Fruit fly (Drosophila melanogaster) whole organism, embryonic: ENCODE data around the gene Sf3b3.

Experiments
- Awh ChIP-seq: fragments of 200-800 bp; sonication (Bioruptor generic); IDR thresholded peaks from 2 replicates; pipeline ENCODE4, ENCODE4 v1.3.6; 2022; ENCODE audit warnings: missing biosample characterization, missing genetic modification characterization
- B-H1 ChIP-seq: fragments of 200-800 bp; sonication (Bioruptor generic); IDR thresholded peaks from 3 replicates; pipeline ENCODE4 v1.3.6; 2022; ENCODE audit warnings: missing biosample characterization, missing genetic modification characterization
- CG10274 ChIP-seq: fragments of 200-800 bp; sonication (Bioruptor generic); optimal IDR thresholded peaks from 3 replicates; lab custom pipeline; 2017; ENCODE audit warnings: missing biosample characterization, mild to moderate bottlenecking, missing genetic modification characterization
- CG10543 ChIP-seq: fragments of 200-800 bp; sonication (Bioruptor generic); optimal IDR thresholded peaks from 3 replicates; lab custom pipeline; 2017; ENCODE audit warnings: missing biosample characterization, mild to moderate bottlenecking, missing genetic modification characterization, moderate library complexity
- CG10979 ChIP-seq: fragments of 200-800 bp; sonication (Bioruptor generic); optimal IDR thresholded peaks from 2 replicates; lab custom pipeline; 2018; ENCODE audit warnings: missing biosample characterization, mild to moderate bottlenecking, missing genetic modification characterization, moderate library complexity
- CG11695 ChIP-seq: fragments of 200-800 bp; sonication (Bioruptor generic); IDR thresholded peaks from 3 replicates; pipeline ENCODE4 v1.3.6; 2022; ENCODE audit warnings: missing biosample characterization, missing genetic modification characterization
- CG12219 ChIP-seq: fragments of 200-800 bp; sonication (Bioruptor generic); optimal IDR thresholded peaks from 3 replicates; lab custom pipeline; 2018; ENCODE audit warnings: missing biosample characterization, mild to moderate bottlenecking, missing genetic modification characterization
- CG13894 ChIP-seq: fragments of 200-800 bp; sonication (Bioruptor generic); optimal IDR thresholded peaks from 3 replicates; lab custom pipeline; 2018; ENCODE audit warnings: missing biosample characterization, mild to moderate bottlenecking, missing genetic modification characterization, moderate library complexity
- CG15073 ChIP-seq: fragments of 200-800 bp; sonication (Bioruptor generic); optimal IDR thresholded peaks from 2 replicates; lab custom pipeline; 2016; ENCODE audit warnings: missing biosample characterization, missing genetic modification characterization
- CG15479 ChIP-seq: fragments of 200-800 bp; sonication (Bioruptor generic); optimal IDR thresholded peaks from 3 replicates; lab custom pipeline; 2019; ENCODE audit warnings: missing biosample characterization, mild to moderate bottlenecking, missing genetic modification characterization, moderate library complexity
- CG15514 ChIP-seq: fragments of 200-800 bp; sonication (Bioruptor generic); optimal IDR thresholded peaks from 3 replicates; lab custom pipeline; 2017; ENCODE audit warnings: missing biosample characterization, missing genetic modification characterization, mild to moderate bottlenecking, moderate library complexity, missing genetic modification reagents
- CG17328 ChIP-seq: fragments of 200-800 bp; sonication (Bioruptor generic); IDR thresholded peaks from 2 replicates; pipeline ENCODE4 v1.3.6; 2022; ENCODE audit warnings: missing biosample characterization, missing genetic modification characterization
- CG17385 ChIP-seq: fragments of 200-800 bp; sonication (Bioruptor generic); optimal IDR thresholded peaks from 3 replicates; lab custom pipeline; 2018; ENCODE audit warnings: missing biosample characterization, mild to moderate bottlenecking, missing genetic modification characterization
- CG17912 ChIP-seq: fragments of 200-800 bp; sonication (Bioruptor generic); optimal IDR thresholded peaks from 2 replicates; lab custom pipeline; 2018; ENCODE audit warnings: missing biosample characterization, mild to moderate bottlenecking, missing genetic modification characterization
- CG3163 ChIP-seq: fragments of 200-800 bp; sonication (Bioruptor generic); optimal IDR thresholded peaks from 3 replicates; lab custom pipeline; 2016; ENCODE audit warnings: missing biosample characterization, missing genetic modification characterization
- CG8944 ChIP-seq: fragments of 200-800 bp; sonication (Bioruptor generic); optimal IDR thresholded peaks from 3 replicates; lab custom pipeline; 2016; ENCODE audit warnings: missing biosample characterization, missing genetic modification characterization
- CG9437 ChIP-seq: fragments of 200-800 bp; sonication (Bioruptor generic); optimal IDR thresholded peaks from 2 replicates; lab custom pipeline; 2018; ENCODE audit warnings: missing biosample characterization, mild to moderate bottlenecking, missing genetic modification characterization
- CTCF ChIP-seq: fragments of 200-800 bp; sonication (Bioruptor generic); optimal IDR thresholded peaks from 2 replicates; lab custom pipeline; 2017; ENCODE audit warnings: missing biosample characterization, mild to moderate bottlenecking, missing genetic modification characterization, moderate library complexity
- Chrac-16 ChIP-seq: fragments of 200-800 bp; sonication (Bioruptor generic); optimal IDR thresholded peaks from 3 replicates; lab custom pipeline; 2016; ENCODE audit warnings: missing biosample characterization, missing genetic modification characterization
- D ChIP-seq, 2 experiments: fragments of 200-800 bp in 1 of 2; fragments of >200 bp in 1 of 2; sonication (Bioruptor generic) in 1 of 2; optimal IDR thresholded peaks; 2 replicates in 1 of 2; 3 replicates in 1 of 2; lab custom pipeline; 2017; ENCODE audit warnings: mild to moderate bottlenecking in 1 of 2, missing biosample characterization in 1 of 2, missing genetic modification characterization in 1 of 2, missing genetic modification reagents in 1 of 2
- Dek ChIP-seq: fragments of 200-800 bp; sonication (Bioruptor generic); optimal IDR thresholded peaks from 3 replicates; lab custom pipeline; 2019; ENCODE audit warnings: missing biosample characterization, mild to moderate bottlenecking, missing genetic modification characterization, moderate library complexity
- Ets65A ChIP-seq: fragments of 200-800 bp; sonication (Bioruptor generic); peaks from one replicate; lab custom pipeline; 2016; ENCODE audit warnings: missing biosample characterization, missing genetic modification characterization
- Hmx ChIP-seq: fragments of 200-800 bp; sonication (Bioruptor generic); optimal IDR thresholded peaks from 2 replicates; lab custom pipeline; 2016; ENCODE audit warnings: missing biosample characterization, missing genetic modification characterization
- Hr51 ChIP-seq, 2 experiments: fragments of 200-800 bp; sonication (Bioruptor generic); optimal IDR thresholded peaks; 2 replicates in 1 of 2; 3 replicates in 1 of 2; lab custom pipeline; 2016 to 2018; ENCODE audit warnings: missing biosample characterization in 2 of 2, missing genetic modification characterization in 2 of 2, mild to moderate bottlenecking in 1 of 2, moderate library complexity in 1 of 2
- Hr78 ChIP-seq, 2 experiments: fragments of 200-800 bp in 1 of 2; fragments of >200 bp in 1 of 2; sonication (Bioruptor generic) in 1 of 2; optimal IDR thresholded peaks; 2 replicates each; lab custom pipeline; 2017 to 2019; ENCODE audit warnings: missing biosample characterization in 2 of 2, missing genetic modification characterization in 2 of 2, mild to moderate bottlenecking in 1 of 2, moderate library complexity in 1 of 2
- Lhr ChIP-seq: fragments of 200-800 bp; sonication (Bioruptor generic); optimal IDR thresholded peaks from 3 replicates; lab custom pipeline; 2017; ENCODE audit warnings: mild to moderate bottlenecking, missing biosample characterization, missing genetic modification reagents, missing genetic modification characterization
- Lim3 ChIP-seq: fragments of 200-800 bp; sonication (Bioruptor generic); IDR thresholded peaks from 2 replicates; pipeline ENCODE4 v1.3.6; 2022; ENCODE audit warnings: missing biosample characterization, missing genetic modification characterization
- Med ChIP-seq: fragments of 200-800 bp; sonication (Bioruptor generic); peaks from one replicate; lab custom pipeline; 2016; ENCODE audit warnings: missing biosample characterization, missing genetic modification characterization, mild to moderate bottlenecking, inconsistent platforms, moderate library complexity
- Meics ChIP-seq: fragments of 200-800 bp; sonication (Bioruptor generic); optimal IDR thresholded peaks from 2 replicates; lab custom pipeline; 2017; ENCODE audit warnings: missing biosample characterization, mild to moderate bottlenecking, missing genetic modification characterization
- Opbp ChIP-seq: fragments of 200-800 bp; sonication (Bioruptor generic); IDR thresholded peaks from 3 replicates; pipeline ENCODE4 v1.3.6; 2022; ENCODE audit warnings: missing biosample characterization, missing genetic modification characterization; ENCODE audit not compliant: partially characterized antibody
- Poxn ChIP-seq: fragments of 200-800 bp; sonication (Bioruptor generic); IDR thresholded peaks from 2 replicates; pipeline ENCODE4 v1.3.6; 2022; ENCODE audit warnings: missing biosample characterization, missing genetic modification characterization
- Ravus ChIP-seq: fragments of 200-800 bp; sonication (Bioruptor generic); IDR thresholded peaks from 2 replicates; pipeline ENCODE4 v1.3.6; 2022; ENCODE audit warnings: missing biosample characterization, missing genetic modification characterization
- abd-A ChIP-seq: fragments of 200-800 bp; sonication (Bioruptor generic); optimal IDR thresholded peaks from 3 replicates; lab custom pipeline; 2019; ENCODE audit warnings: missing biosample characterization, mild to moderate bottlenecking, missing genetic modification characterization, moderate library complexity
- ap ChIP-seq: fragments of 200-800 bp; sonication (Bioruptor generic); IDR thresholded peaks from 2 replicates; pipeline ENCODE4 v1.3.6; 2022; ENCODE audit warnings: missing biosample characterization, missing genetic modification characterization
- ara ChIP-seq: fragments of 200-800 bp; sonication (Bioruptor generic); IDR thresholded peaks from 2 replicates; pipeline ENCODE4 v1.3.6; 2022; ENCODE audit warnings: missing biosample characterization, missing genetic modification characterization
- bab2 ChIP-seq: fragments of 200-800 bp; sonication (Bioruptor generic); optimal IDR thresholded peaks from 2 replicates; lab custom pipeline; 2016; ENCODE audit warnings: missing biosample characterization, missing genetic modification characterization
- chinmo ChIP-seq: fragments of 200-800 bp; sonication (Bioruptor generic); IDR thresholded peaks from 4 replicates; pipeline ENCODE4 v1.3.6; 2022; ENCODE audit warnings: missing biosample characterization, missing genetic modification characterization; ENCODE audit not compliant: partially characterized antibody
- ewg ChIP-seq: fragments of 200-800 bp; sonication (Bioruptor generic); optimal IDR thresholded peaks from 3 replicates; lab custom pipeline; 2017; ENCODE audit warnings: mild to moderate bottlenecking, missing biosample characterization, missing genetic modification reagents, missing genetic modification characterization
- gsb ChIP-seq: fragments of 200-800 bp; sonication (Bioruptor generic); IDR thresholded peaks from 2 replicates; pipeline ENCODE4 v1.3.6; 2022; ENCODE audit warnings: missing biosample characterization, missing genetic modification characterization
- ken ChIP-seq: fragments of 200-800 bp; sonication (Bioruptor generic); IDR thresholded peaks from 3 replicates; pipeline ENCODE4 v1.3.6; 2022; ENCODE audit warnings: missing biosample characterization, missing genetic modification characterization
- lmd ChIP-seq: fragments of 200-800 bp; sonication (Bioruptor generic); IDR thresholded peaks from 2 replicates; pipeline ENCODE4 v1.3.6; 2022; ENCODE audit warnings: missing biosample characterization, missing genetic modification characterization
- maf-S ChIP-seq: fragments of 200-800 bp; sonication (Bioruptor generic); optimal IDR thresholded peaks from 2 replicates; lab custom pipeline; 2016; ENCODE audit warnings: missing biosample characterization, missing genetic modification characterization
- mirr ChIP-seq: fragments of 200-800 bp; sonication (Bioruptor generic); optimal IDR thresholded peaks from 3 replicates; lab custom pipeline; 2018; ENCODE audit warnings: missing biosample characterization, mild to moderate bottlenecking, missing genetic modification characterization
- nerfin-1 ChIP-seq: fragments of 200-800 bp; sonication (Bioruptor generic); optimal IDR thresholded peaks from 3 replicates; lab custom pipeline; 2019; ENCODE audit warnings: missing biosample characterization, mild to moderate bottlenecking, missing genetic modification characterization, moderate library complexity
- pfk ChIP-seq: fragments of 200-800 bp; sonication (Bioruptor generic); optimal IDR thresholded peaks from 2 replicates; lab custom pipeline; 2018; ENCODE audit warnings: missing biosample characterization, mild to moderate bottlenecking, missing genetic modification characterization, moderate library complexity
- sd ChIP-seq: fragments of 200-800 bp; sonication (Bioruptor generic); optimal IDR thresholded peaks from 3 replicates; lab custom pipeline; 2018; ENCODE audit warnings: missing biosample characterization, mild to moderate bottlenecking, missing genetic modification characterization, moderate library complexity
- sim ChIP-seq: fragments of 200-800 bp; sonication (Bioruptor generic); IDR thresholded peaks from 2 replicates; pipeline ENCODE4 v1.3.6; 2022; ENCODE audit warnings: missing biosample characterization, missing genetic modification characterization
- slp2 ChIP-seq: fragments of 200-800 bp; sonication (Bioruptor generic); optimal IDR thresholded peaks from 2 replicates; lab custom pipeline; 2016; ENCODE audit warnings: missing biosample characterization, missing genetic modification characterization
- sr ChIP-seq: fragments of 200-800 bp; sonication (Bioruptor generic); IDR thresholded peaks from 3 replicates; pipeline ENCODE4 v1.3.6; 2022; ENCODE audit warnings: missing biosample characterization, missing genetic modification characterization
- toy ChIP-seq: fragments of 200-800 bp; sonication (Bioruptor generic); IDR thresholded peaks from 2 replicates; pipeline ENCODE4 v1.3.6; 2022; ENCODE audit warnings: missing biosample characterization, missing genetic modification characterization
- ttk ChIP-seq: fragments of 200-800 bp; sonication (Bioruptor generic); IDR thresholded peaks from 2 replicates; pipeline ENCODE4 v2.1.2; 2022; ENCODE audit warnings: missing biosample characterization, missing genetic modification characterization

Sf3b3 gene

DNA sequence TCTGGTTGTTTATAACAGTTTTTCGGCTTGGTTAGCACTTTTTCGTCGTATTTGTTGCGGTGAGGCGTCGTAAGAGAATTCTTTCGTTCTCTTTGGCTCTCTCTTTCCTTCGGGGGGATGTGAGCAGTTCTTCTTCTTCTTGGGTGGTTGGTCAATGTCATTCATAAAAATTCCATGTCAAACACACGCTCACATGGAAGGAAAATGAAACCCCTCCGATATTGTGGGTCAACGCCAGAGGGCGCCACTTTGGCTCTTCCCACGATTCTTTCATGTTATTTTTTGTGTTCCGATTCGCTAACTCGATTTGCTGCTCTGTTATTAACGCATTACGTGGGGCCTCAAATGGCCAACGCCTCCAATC lies 49.7 kb upstream of the Sf3b3 start:
- TF ChIP-seq CG9437 (GFP tag; lab: Kevin White, UChicago) (no peak), CG17385 (GFP tag; lab: Kevin White, UChicago) (peak; percentile 85), Lim3 (GFP tag; lab: Robert Waterston, UW) (no peak), CG8944 (GFP tag; lab: Kevin White, UChicago) (no peak), Dek (tag; lab: Kevin White, UChicago) (no peak), Hmx (no peak), lmd (GFP tag; lab: Robert Waterston, UW) (0 out of 2 replicates have a peak, but pooled peaks have one; percentile 18), Hr78 (GFP tag; optimal IDR thresholded peaks at IDR 0.05; lab: Kevin White, UChicago) (peak in 1 of 2 experiments; percentile 51), pfk (GFP tag; lab: Kevin White, UChicago) (no peak), B-H1 (GFP tag; lab: Robert Waterston, UW) (no peak), CG10979 (tag; lab: Kevin White, UChicago) (no peak), nerfin-1 (tag; lab: Kevin White, UChicago) (peak; percentile 83), Hr51 (GFP tag; optimal IDR thresholded peaks at IDR 0.05; lab: Kevin White, UChicago) (no peak), CG15073 (no peak), D (optimal IDR thresholded peaks at IDR 0.05; lab: Kevin White, UChicago) (no peak), D (GFP tag; optimal IDR thresholded peaks at IDR 0.05; lab: Kevin White, UChicago) (no peak), sim (GFP tag; lab: Robert Waterston, UW) (no peak), toy (no peak), slp2 (no peak), sr (GFP tag; lab: Robert Waterston, UW) (0 out of 3 replicates have a peak, but pooled peaks have one; percentile 35), CG15514 (peak; percentile 7), ap (no peak), Ravus (no peak), sd (tag; lab: Kevin White, UChicago) (peak; percentile 83), Ets65A (GFP tag; lab: Kevin White, UChicago) (peak; percentile 40), Chrac-16 (GFP tag; lab: Kevin White, UChicago) (no peak), Poxn (GFP tag; lab: Robert Waterston, UW) (no peak), CG13894 (tag; lab: Kevin White, UChicago) (peak; percentile 94), CG10274 (GFP tag; lab: Kevin White, UChicago) (no peak), CTCF (GFP tag; lab: Kevin White, UChicago) (peak; percentile 91), ttk (GFP tag; lab: Robert Waterston, UW) (no peak), Meics (GFP tag; lab: Kevin White, UChicago) (no peak), abd-A (tag; lab: Kevin White, UChicago) (peak; percentile 70), Med (GFP tag; lab: Kevin White, UChicago) (peak; percentile 75), CG17328 (GFP tag; lab: Robert Waterston, UW) (no peak), Opbp (no peak), bab2 (GFP tag; lab: Kevin White, UChicago) (no peak), CG15479 (GFP tag; lab: Kevin White, UChicago) (no peak), ewg (GFP tag; lab: Kevin White, UChicago) (no peak), ara (GFP tag; lab: Robert Waterston, UW) (no peak), chinmo (GFP tag; lab: Robert Waterston, UW) (0 out of 4 replicates have a peak, but pooled peaks have one; percentile 19), Lhr (GFP tag; lab: Kevin White, UChicago) (no peak), Awh (GFP tag; lab: Robert Waterston, UW) (no peak), CG17912 (GFP tag; lab: Kevin White, UChicago) (no peak), maf-S (GFP tag; lab: Kevin White, UChicago) (no peak), CG12219 (GFP tag; lab: Kevin White, UChicago) (no peak), CG10543 (GFP tag; lab: Kevin White, UChicago) (no peak), CG11695 (GFP tag; lab: Robert Waterston, UW) (no peak), gsb (GFP tag; lab: Robert Waterston, UW) (no peak), CG3163 (GFP tag; lab: Kevin White, UChicago) (peak; percentile 94), mirr (GFP tag; lab: Kevin White, UChicago) (peak; percentile 34), ken (GFP tag; lab: Robert Waterston, UW) (peak; percentile 20; the same call in 1 of the 3 replicates)
